Worm (Caenorhabditis elegans) whole organism, early embryonic: ENCODE data around the gene cor-1.

Source experiments
- B0310.2 ChIP-seq: sonication (generic microtip); optimal IDR thresholded peaks from 2 replicates; lab custom pipeline; 2016; ENCODE audit warnings: mild to moderate bottlenecking, missing genetic modification characterization, missing compliant biosample characterization
- F13C5.2 ChIP-seq: sonication (generic microtip); optimal IDR thresholded peaks from 2 replicates; lab custom pipeline; 2017; ENCODE audit warnings: mild to moderate bottlenecking, missing genetic modification characterization, inconsistent platforms, missing compliant biosample characterization
- aly-1 ChIP-seq: sonication (generic microtip); optimal IDR thresholded peaks from 2 replicates; lab custom pipeline; 2016; ENCODE audit warnings: missing genetic modification characterization, missing compliant biosample characterization
- ama-1 ChIP-seq: fragments of 150-350 bp; optimal IDR thresholded peaks from 2 replicates; lab custom pipeline; 2014
- ceh-13 ChIP-seq: fragments of 200-800 bp; sonication (Bioruptor generic); optimal IDR thresholded peaks from 2 replicates; lab custom pipeline; 2018; ENCODE audit warnings: mild to moderate bottlenecking, missing genetic modification characterization, missing compliant biosample characterization
- ceh-36 ChIP-seq: sonication (generic microtip); optimal IDR thresholded peaks from 2 replicates; lab custom pipeline; 2016; ENCODE audit warnings: missing genetic modification characterization, inconsistent platforms, missing compliant biosample characterization
- ets-7 ChIP-seq: sonication (generic microtip); optimal IDR thresholded peaks from 2 replicates; lab custom pipeline; 2016; ENCODE audit warnings: missing genotype, missing genetic modification characterization, missing compliant biosample characterization
- flt-1 ChIP-seq: fragments of 200-800 bp; sonication (Bioruptor generic); IDR thresholded peaks from 2 replicates; pipeline ENCODE4 v1.3.6; 2022; ENCODE audit warnings: missing genetic modification characterization, missing compliant biosample characterization
- hmbx-1 ChIP-seq: sonication (generic microtip); optimal IDR thresholded peaks from 2 replicates; lab custom pipeline; 2016; ENCODE audit warnings: mild to moderate bottlenecking, missing genetic modification characterization, missing compliant biosample characterization
- hmg-4 ChIP-seq: fragments of 200-800 bp; sonication (Bioruptor generic); optimal IDR thresholded peaks from 2 replicates; lab custom pipeline; 2018; ENCODE audit warnings: mild to moderate bottlenecking, missing genetic modification characterization, missing compliant biosample characterization
- hnd-1 ChIP-seq: sonication (generic microtip); optimal IDR thresholded peaks from 2 replicates; lab custom pipeline; 2016; ENCODE audit warnings: missing genetic modification characterization, missing compliant biosample characterization
- pes-1 ChIP-seq: fragments of 200-800 bp; sonication (Bioruptor generic); IDR thresholded peaks from 2 replicates; pipeline ENCODE4 v1.3.6; 2022; ENCODE audit warnings: missing genetic modification reagents, missing genetic modification characterization, missing compliant biosample characterization
- scrt-1 ChIP-seq: fragments of 200-800 bp; sonication (Bioruptor generic); IDR thresholded peaks from 2 replicates; pipeline ENCODE4 v1.3.6; 2022; ENCODE audit warnings: missing genetic modification characterization, missing compliant biosample characterization
- sea-1 ChIP-seq: fragments of 200-800 bp; sonication (Bioruptor generic); conservative IDR thresholded peaks from 2 replicates; pipeline ENCODE4 v1.3.6; 2022; ENCODE audit warnings: missing genetic modification characterization, missing compliant biosample characterization
- tbx-11 ChIP-seq: fragments of 200-800 bp; sonication (Bioruptor generic); IDR thresholded peaks from 2 replicates; pipeline ENCODE4 v1.3.6; 2022; ENCODE audit warnings: missing genetic modification characterization, missing compliant biosample characterization
- tbx-37 ChIP-seq: fragments of 200-800 bp; sonication (Bioruptor generic); conservative IDR thresholded peaks from 2 replicates; pipeline ENCODE4 v1.3.6; 2022; ENCODE audit warnings: missing genetic modification reagents, missing genetic modification characterization, missing compliant biosample characterization
- tra-4 ChIP-seq: sonication (generic microtip); optimal IDR thresholded peaks from 2 replicates; lab custom pipeline; 2017; ENCODE audit warnings: missing genetic modification characterization, missing compliant biosample characterization

Gene cor-1

ce11 chrIII:10238448-10239154, 10.3 kb upstream of the cor-1 start, which contains the start of gene Y70G10A.3:
Gene Y70G10A.3, plus strand, starts transcription at chrIII:10239104.
- TF ChIP-seq flt-1 (GFP tag; lab: Robert Waterston, UW) (no peak), scrt-1 (GFP tag; lab: Robert Waterston, UW) (no peak), aly-1 (tag; lab: Kevin White, UChicago) (no peak), tbx-11 (GFP tag; lab: Robert Waterston, UW) (no peak), hmbx-1 (tag; lab: Kevin White, UChicago) (no peak), ama-1 (lab: Kevin White, UChicago) (no peak), sea-1 (GFP tag; lab: Robert Waterston, UW) (no peak), tbx-37 (GFP tag; lab: Robert Waterston, UW) (no peak), F13C5.2 (tag; lab: Kevin White, UChicago) (no peak), B0310.2 (no peak), ets-7 (tag; lab: Kevin White, UChicago) (no peak), ceh-36 (no peak), tra-4 (tag; lab: Kevin White, UChicago) (no peak), pes-1 (no peak), hnd-1 (tag; lab: Kevin White, UChicago) (no peak), hmg-4 (GFP tag; lab: Kevin White, UChicago) (no peak), ceh-13 (GFP tag; lab: Kevin White, UChicago) (no peak)

DNA sequence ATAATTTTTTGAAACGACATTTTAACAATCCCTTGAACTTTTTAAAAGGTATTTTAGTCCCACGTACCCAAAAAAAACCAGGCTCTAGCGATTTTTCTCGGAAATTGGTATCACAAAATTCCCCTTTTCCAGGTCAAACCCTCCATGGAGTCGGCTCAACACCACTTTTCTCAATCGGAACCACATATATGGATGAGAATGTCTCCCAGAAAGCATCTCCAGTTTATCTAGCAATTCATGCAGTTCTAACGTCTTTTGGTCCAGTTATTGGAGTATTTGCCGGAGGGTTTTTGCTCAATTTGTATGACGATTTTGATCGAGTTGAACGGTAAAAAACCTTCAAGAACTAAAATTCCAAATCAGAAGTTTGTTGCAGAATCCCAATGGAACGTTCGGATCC, 8.8 kb upstream of the cor-1 start:
- no peak for TF ChIP-seq tbx-11 (GFP tag; lab: Robert Waterston, UW)
- no peak for TF ChIP-seq B0310.2
- no peak for TF ChIP-seq ceh-36
- no peak for TF ChIP-seq scrt-1 (GFP tag; lab: Robert Waterston, UW)
- TF ChIP-seq hnd-1 (tag; lab: Kevin White, UChicago): no peak
- TF ChIP-seq ets-7 (tag; lab: Kevin White, UChicago): no peak
- no peak for TF ChIP-seq sea-1 (GFP tag; lab: Robert Waterston, UW)
- TF ChIP-seq aly-1 (tag; lab: Kevin White, UChicago): no peak
- TF ChIP-seq flt-1 (GFP tag; lab: Robert Waterston, UW): no peak
- no peak for TF ChIP-seq F13C5.2 (tag; lab: Kevin White, UChicago)
- TF ChIP-seq tra-4 (tag; lab: Kevin White, UChicago): no peak
- no peak for TF ChIP-seq ama-1 (lab: Kevin White, UChicago)
- TF ChIP-seq ceh-13 (GFP tag; lab: Kevin White, UChicago): no peak
- TF ChIP-seq hmbx-1 (tag; lab: Kevin White, UChicago): no peak
- no peak for TF ChIP-seq hmg-4 (GFP tag; lab: Kevin White, UChicago)

- TF ChIP-seq ets-7 (tag; lab: Kevin White, UChicago): no peak
- TF ChIP-seq hmg-4 (GFP tag; lab: Kevin White, UChicago): no peak
- no peak for TF ChIP-seq sea-1 (GFP tag; lab: Robert Waterston, UW)
- TF ChIP-seq ceh-36: no peak
- no peak for TF ChIP-seq flt-1 (GFP tag; lab: Robert Waterston, UW)
- TF ChIP-seq F13C5.2 (tag; lab: Kevin White, UChicago): no peak
- no peak for TF ChIP-seq tra-4 (tag; lab: Kevin White, UChicago)
These were observed 7.5 kb upstream of the cor-1 start for ce11 chrIII:10241332-10241829.

DNA sequence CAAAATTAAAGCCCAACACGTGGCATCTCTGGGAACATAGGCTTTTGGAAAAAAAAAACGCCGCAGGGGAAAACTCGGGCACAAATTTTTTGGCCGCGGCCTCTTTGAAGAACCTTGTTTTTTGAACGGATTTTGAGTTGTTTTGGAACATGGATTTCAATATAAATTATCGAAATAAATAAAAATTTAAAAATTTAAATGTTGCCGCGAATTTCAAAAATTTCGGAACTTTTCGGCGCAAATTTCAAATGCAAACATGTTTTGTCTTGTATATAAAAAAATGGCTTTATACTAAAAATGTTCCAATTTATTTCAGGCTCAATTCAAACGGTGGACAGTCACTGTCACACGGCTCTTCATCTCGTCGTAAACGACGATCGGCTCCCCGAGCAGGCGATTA, 4.9 kb upstream of the cor-1 start:
- TF ChIP-seq hnd-1 (tag; lab: Kevin White, UChicago) (no peak), ets-7 (tag; lab: Kevin White, UChicago) (no peak)

ce11 chrIII:10251114-10251513, 2.2 kb downstream of the cor-1 start:
- TF ChIP-seq hmbx-1 (tag; lab: Kevin White, UChicago): no peak
- no peak for TF ChIP-seq scrt-1 (GFP tag; lab: Robert Waterston, UW)
- TF ChIP-seq hmg-4 (GFP tag; lab: Kevin White, UChicago): no peak
- no peak for TF ChIP-seq hnd-1 (tag; lab: Kevin White, UChicago)

DNA sequence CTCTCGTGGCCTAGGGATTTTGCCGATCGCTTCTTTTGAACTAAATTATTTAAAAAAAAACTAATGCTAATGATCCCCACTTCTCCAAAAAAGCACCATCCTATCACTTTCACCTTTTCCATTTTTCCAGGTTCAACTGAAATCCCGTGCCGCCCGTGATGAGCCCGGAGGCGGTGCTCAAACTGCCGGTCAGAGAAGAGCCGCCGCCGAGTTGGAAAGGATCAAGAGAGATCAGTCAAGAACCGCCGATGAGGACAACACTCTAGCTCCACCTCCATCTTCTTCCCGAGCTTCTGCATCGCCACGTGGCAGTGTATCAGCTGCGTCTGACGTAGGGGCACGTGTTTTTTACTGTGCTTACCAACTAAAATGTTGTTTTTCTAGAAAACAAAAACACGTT, 4.4 kb downstream of the cor-1 start:
- TF ChIP-seq tbx-11 (GFP tag; lab: Robert Waterston, UW): no peak

DNA sequence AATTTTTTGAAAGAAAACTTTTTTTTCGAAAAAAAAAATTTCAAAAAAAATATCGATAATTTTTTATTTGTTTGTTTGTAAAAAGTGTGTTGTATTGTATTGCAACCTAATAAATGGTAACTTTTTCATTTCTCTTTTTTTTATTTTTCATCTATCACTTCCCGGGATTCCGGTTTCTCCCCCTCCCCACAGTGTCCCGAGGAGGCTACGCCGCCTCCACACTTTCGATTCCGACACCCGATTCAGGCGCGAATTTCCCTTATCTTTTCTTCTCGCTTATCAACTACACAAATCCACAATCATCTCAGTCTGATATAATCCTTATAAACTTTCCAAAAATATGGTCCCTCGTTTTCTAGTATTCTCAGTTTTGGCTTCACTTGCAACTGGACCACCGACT, 5.7 kb downstream of the cor-1 start, which contains the start of gene R01H10.4:
Gene R01H10.4, plus strand, starts transcription at position 236 of the 400 bp plus-strand sequence.
- TF ChIP-seq F13C5.2 (tag; lab: Kevin White, UChicago) (no peak), hmbx-1 (tag; lab: Kevin White, UChicago) (no peak), sea-1 (GFP tag; lab: Robert Waterston, UW) (no peak), ama-1 (lab: Kevin White, UChicago) (no peak), tra-4 (tag; lab: Kevin White, UChicago) (no peak), pes-1 (no peak), hnd-1 (tag; lab: Kevin White, UChicago) (no peak), scrt-1 (GFP tag; lab: Robert Waterston, UW) (no peak), ceh-36 (no peak)

DNA sequence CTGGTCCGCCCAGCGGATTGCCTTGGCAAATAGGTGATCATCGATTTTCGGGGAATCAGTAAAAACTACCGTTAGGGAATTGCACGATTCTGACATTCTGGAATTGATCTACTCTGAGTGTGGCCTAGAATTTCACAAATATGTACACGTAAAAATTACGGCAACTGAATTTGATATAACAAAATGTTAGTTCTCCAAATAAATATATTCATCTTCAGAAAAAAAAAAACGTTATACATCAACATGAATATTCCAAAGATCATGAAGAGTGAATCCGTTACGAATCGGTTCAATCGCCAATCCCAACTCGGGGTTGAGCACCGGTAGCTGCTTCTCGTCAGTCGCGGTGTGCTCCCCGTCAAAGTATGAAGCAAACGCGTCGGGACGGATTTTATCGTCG, 9.7 kb downstream of the cor-1 start, which contains the start of gene rip-1:
Gene rip-1, minus strand, starts transcription at position 101 of the 400 bp plus-strand sequence.
- TF ChIP-seq ets-7 (tag; lab: Kevin White, UChicago) (no peak), ceh-13 (GFP tag; lab: Kevin White, UChicago) (no peak), tbx-37 (GFP tag; lab: Robert Waterston, UW) (no peak), tra-4 (tag; lab: Kevin White, UChicago) (no peak), hmbx-1 (tag; lab: Kevin White, UChicago) (no peak), F13C5.2 (tag; lab: Kevin White, UChicago) (no peak), scrt-1 (GFP tag; lab: Robert Waterston, UW) (no peak), pes-1 (no peak), hmg-4 (GFP tag; lab: Kevin White, UChicago) (no peak), B0310.2 (no peak)
